Worm (Caenorhabditis elegans): Measurements from ENCODE around the gene CC8.3.

DNA sequence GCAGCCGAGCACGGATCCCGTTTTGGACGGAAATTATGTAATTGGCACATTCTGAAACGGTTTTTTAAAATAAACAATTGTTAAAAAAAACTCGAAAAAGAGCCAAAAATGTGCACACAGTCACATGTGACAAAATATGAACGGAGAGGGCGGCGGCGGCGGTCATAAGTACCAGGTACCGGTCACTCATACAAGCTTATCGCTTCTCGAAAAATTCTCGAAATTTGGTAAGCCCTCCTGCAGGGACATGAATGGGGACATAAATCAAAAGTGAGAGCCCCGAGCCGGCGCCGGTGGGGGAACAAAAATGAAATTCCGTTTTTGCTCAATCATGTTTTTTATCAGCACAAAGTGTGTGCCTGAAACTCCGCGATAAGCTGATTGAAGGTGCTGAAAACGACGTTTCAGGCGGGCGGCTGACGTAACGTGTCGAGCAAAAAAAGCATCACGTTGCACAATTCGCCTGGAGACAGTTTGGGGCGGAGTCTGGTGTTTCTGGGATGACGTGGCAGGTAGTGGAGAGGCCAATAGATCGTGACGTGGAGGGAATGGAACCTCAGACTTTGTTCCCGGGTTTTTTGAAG, 29.0 kb downstream of the CC8.3 start, which contains the start of gene ltah-1.2:
- no peak for TF ChIP-seq tbx-2 (tag; optimal IDR thresholded peaks at IDR 0.05)
- no peak for TF ChIP-seq nhr-237 (tag; optimal IDR thresholded peaks at IDR 0.05)
- TF ChIP-seq fkh-10 (GFP tag; optimal IDR thresholded peaks at IDR 0.05) = no peak
- TF ChIP-seq blmp-1 (tag; optimal IDR thresholded peaks at IDR 0.05) = no peak
- TF ChIP-seq aly-2 (tag; optimal IDR thresholded peaks at IDR 0.05) = no peak
- TF ChIP-seq elt-3 (tag; optimal IDR thresholded peaks at IDR 0.05) = no peak
- TF ChIP-seq nhr-12 (tag; optimal IDR thresholded peaks at IDR 0.05) = no peak
- TF ChIP-seq hlh-4 (tag; optimal IDR thresholded peaks at IDR 0.05) = no peak
- no peak for TF ChIP-seq pqm-1 (tag; optimal IDR thresholded peaks at IDR 0.05)
- TF ChIP-seq ama-1 (optimal IDR thresholded peaks at IDR 0.05) = no peak
